Worm (Caenorhabditis elegans): ENCODE results near the gene T08G5.1.
A peak's percentile ranks its signal among the peaks of the same experiment; 100 is the strongest.
"Not testable (repeated sequence)": the region's sequence is repeated elsewhere in the genome, so short reads cannot be mapped to it uniquely, and the experiment has no call there.

Gene T08G5.1

DNA sequence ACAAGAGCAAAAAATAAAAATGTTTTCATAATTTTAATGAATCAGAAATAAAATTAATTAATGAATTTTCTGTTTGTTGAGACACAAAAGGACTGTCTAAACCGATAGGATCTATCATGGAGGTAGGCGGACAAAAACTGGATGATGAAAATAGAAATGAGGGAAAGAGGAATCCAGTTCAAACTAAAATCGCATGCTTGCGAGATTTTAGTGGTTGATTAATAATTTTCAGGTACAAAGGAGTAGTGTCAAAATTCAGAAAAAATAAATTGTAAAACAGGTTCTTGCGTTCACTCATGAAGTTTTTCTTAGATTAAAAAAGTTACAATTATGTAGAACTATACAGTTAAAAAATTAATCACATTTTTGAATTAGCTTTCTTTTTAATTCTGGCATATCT, 8.8 kb downstream of the T08G5.1 start, which contains the start of gene T08G5.3:
Gene T08G5.3, minus strand, starts transcription at position 101 of the 400 bp plus-strand sequence.
- TF ChIP-seq lsy-2 (tag; optimal IDR thresholded peaks at IDR 0.05) (no peak), sptf-1 (tag; optimal IDR thresholded peaks at IDR 0.05) (no peak), lin-13 (tag; optimal IDR thresholded peaks at IDR 0.05) (no peak), elt-3 (tag; optimal IDR thresholded peaks at IDR 0.05) (no peak), unc-120 (tag; optimal IDR thresholded peaks at IDR 0.05; ENCODE audit: poor library complexity, severe bottlenecking) (no peak), blmp-1 (tag; optimal IDR thresholded peaks at IDR 0.05) (no peak)

DNA sequence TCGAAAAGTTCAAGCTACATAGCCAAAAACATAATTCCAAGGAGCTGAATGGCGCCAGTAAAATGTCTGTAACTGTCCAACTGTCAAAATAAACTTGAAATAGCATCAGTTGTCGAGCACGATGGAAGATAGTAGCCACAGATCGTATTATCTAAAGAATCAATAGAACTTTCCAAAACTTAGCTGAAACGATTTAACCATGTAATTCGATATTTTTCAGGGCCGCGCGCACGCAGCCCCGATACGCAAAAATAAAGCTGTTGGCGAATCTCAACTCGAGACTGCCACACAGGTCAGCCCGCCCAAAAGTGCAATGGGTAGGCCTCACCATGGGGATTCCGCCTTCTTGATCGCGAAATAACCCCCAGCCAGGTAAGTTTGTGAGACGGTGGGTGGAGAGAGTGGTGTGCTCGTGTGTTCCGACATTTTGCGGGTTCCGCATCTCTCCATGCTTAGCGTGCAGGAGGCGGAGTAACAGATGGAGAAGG, 9.7 kb downstream of the T08G5.1 start:
- TF ChIP-seq hlh-1 (tag; optimal IDR thresholded peaks at IDR 0.05): no peak
- no peak for TF ChIP-seq unc-39 (tag; optimal IDR thresholded peaks at IDR 0.05)
- TF ChIP-seq mls-2 (tag; optimal IDR thresholded peaks at IDR 0.05): no peak
- no peak for TF ChIP-seq M03D4.4 (tag; optimal IDR thresholded peaks at IDR 0.05)
- TF ChIP-seq zip-8 (tag; optimal IDR thresholded peaks at IDR 0.05): no peak
- TF ChIP-seq cnd-1 (tag; optimal IDR thresholded peaks at IDR 0.05): peak; percentile 14
- TF ChIP-seq nhr-76 (tag; optimal IDR thresholded peaks at IDR 0.05): no peak

DNA sequence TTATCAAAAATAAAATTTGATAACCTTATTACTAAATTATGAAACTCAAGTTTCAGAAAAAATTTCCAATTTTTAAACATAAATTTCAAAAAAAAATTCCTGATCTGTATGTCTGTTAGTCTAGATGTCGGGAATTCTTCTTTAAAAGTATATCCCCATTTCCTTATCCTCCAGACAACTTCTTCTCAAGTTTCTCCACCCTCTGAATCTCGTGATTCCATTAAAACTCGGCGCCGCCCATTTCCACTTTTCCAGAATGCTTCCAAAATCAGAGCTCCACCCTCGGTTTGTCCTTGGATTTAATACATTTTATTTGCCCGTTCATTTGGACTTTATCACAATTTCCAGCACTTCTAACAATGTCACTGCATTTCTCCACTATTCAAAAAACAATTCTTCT, 15.1 kb downstream of the T08G5.1 start, which contains the start of gene ins-10:
Gene ins-10, plus strand, starts transcription at position 301 of the 400 bp plus-strand sequence.
- TF ChIP-seq unc-62 (GFP tag; optimal IDR thresholded peaks at IDR 0.05): no peak
- TF ChIP-seq cnd-1 (tag; optimal IDR thresholded peaks at IDR 0.05): no peak
- TF ChIP-seq blmp-1 (tag; optimal IDR thresholded peaks at IDR 0.05): no peak
- TF ChIP-seq bed-3 (GFP tag; optimal IDR thresholded peaks at IDR 0.05): no peak
- no peak for TF ChIP-seq ceh-83 (GFP tag; optimal IDR thresholded peaks at IDR 0.05)
- TF ChIP-seq ceh-39 (tag; optimal IDR thresholded peaks at IDR 0.05): no peak
- TF ChIP-seq lsy-2 (tag; optimal IDR thresholded peaks at IDR 0.05): no peak
- no peak for TF ChIP-seq mab-5 (tag; optimal IDR thresholded peaks at IDR 0.05)

DNA sequence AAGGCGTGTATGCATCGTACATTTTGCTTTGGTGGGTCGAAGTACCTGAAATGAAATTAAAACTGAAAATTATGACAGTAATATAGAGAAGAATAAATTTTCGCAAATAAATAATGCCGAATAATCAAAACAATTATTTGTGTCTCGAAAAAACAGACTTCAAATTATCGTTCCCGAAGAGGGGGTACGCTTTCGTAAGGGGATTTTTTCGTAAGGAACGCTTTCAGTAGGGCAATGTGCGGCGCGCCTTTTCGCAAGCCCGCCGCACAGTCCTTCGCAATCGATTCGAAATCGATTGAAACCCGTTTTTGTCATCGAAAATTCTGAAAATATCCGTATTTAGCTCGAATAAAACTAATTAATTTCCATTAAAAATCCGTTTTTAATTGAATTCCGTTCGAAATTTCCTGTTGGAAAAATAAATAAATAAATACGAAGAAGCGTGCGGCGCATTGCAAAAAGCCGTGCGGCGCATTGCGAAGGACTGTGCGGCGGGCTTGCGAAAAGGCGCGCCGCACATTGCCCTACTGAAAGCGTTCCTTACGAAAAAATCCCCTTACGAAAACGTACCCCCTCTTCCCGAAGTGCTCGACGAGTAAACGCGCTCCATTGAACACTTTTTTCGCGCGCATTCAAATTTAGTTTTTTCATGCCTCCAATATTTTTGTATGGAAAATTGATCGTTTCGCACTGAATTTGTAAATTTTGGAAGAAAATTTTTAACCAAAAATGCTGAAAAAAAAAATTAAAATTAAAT, 19.9 kb downstream of the T08G5.1 start, which contains the start of gene vps-39:
Gene vps-39, minus strand, starts transcription at position 51 of the 757 bp plus-strand sequence.
- TF ChIP-seq mls-2 (tag; optimal IDR thresholded peaks at IDR 0.05): peak; percentile 44
- TF ChIP-seq unc-120 (tag; optimal IDR thresholded peaks at IDR 0.05; ENCODE audit: poor library complexity, severe bottlenecking): peak; percentile 45
- peak; percentile 34 for TF ChIP-seq drap-1 (GFP tag; optimal IDR thresholded peaks at IDR 0.05)
- peak; percentile 23 for TF ChIP-seq M03D4.4 (tag; optimal IDR thresholded peaks at IDR 0.05)
- peak; percentile 65 for TF ChIP-seq sptf-1 (tag; optimal IDR thresholded peaks at IDR 0.05)

DNA sequence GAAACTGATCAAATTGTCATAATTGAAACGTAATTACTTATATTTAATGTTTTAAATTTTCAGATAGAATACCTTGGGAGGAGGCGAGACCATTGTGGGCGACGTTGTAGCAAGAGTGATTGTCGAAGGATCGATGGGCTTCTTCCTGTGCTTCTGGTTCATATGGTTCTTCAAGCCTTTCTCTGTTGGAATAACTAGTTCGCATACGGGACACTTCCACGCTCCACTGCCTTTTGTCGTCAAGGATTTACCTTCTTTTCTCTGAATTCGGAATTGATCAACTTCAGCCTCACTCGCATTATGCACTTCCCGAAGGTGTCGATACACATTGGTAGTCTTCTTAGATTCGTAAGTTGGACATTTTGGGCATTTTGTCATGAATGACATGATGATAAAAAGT, 30.7 kb downstream of the T08G5.1 start, which contains the start of gene F58D12.1:
Gene F58D12.1, plus strand, starts transcription at position 301 of the 400 bp plus-strand sequence.
- TF ChIP-seq lsy-2 (tag; optimal IDR thresholded peaks at IDR 0.05); ztf-11 (tag; optimal IDR thresholded peaks at IDR 0.05); bed-3 (GFP tag; optimal IDR thresholded peaks at IDR 0.05): not testable (repeated sequence)

DNA sequence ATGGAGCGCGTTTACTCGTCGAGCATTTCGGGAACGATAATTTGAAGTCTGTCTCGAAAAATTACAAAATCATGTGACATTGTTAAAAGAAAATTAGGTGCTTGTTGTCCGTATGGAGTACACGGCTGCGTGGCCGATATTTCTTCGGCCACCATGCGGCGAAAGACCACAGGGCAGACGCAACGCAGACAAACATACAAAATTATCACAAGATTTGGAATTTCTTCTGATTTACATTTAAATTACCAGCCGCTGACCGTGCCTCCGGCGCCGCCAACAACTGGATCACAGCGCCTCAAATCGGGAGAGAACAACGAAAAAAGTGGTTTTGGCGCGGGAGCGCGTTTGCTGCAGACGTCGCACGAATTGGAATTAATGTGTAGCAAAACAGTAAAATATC, 36.5 kb downstream of the T08G5.1 start:
- TF ChIP-seq ces-1 (GFP tag; optimal IDR thresholded peaks at IDR 0.05): peak; percentile 65
- peak; percentile 11 for TF ChIP-seq unc-120 (tag; optimal IDR thresholded peaks at IDR 0.05; ENCODE audit: poor library complexity, severe bottlenecking)
- peak; percentile 49 for TF ChIP-seq sptf-1 (tag; optimal IDR thresholded peaks at IDR 0.05)
- TF ChIP-seq lin-13 (tag; optimal IDR thresholded peaks at IDR 0.05): peak; percentile 34
- peak; percentile 26 for TF ChIP-seq lsy-2 (tag; optimal IDR thresholded peaks at IDR 0.05)
- TF ChIP-seq cnd-1 (tag; optimal IDR thresholded peaks at IDR 0.05): peak; percentile 25
- TF ChIP-seq pha-4 (tag; optimal IDR thresholded peaks at IDR 0.05): peak; percentile 51
- TF ChIP-seq nhr-237 (tag; optimal IDR thresholded peaks at IDR 0.05): peak; percentile 38

DNA sequence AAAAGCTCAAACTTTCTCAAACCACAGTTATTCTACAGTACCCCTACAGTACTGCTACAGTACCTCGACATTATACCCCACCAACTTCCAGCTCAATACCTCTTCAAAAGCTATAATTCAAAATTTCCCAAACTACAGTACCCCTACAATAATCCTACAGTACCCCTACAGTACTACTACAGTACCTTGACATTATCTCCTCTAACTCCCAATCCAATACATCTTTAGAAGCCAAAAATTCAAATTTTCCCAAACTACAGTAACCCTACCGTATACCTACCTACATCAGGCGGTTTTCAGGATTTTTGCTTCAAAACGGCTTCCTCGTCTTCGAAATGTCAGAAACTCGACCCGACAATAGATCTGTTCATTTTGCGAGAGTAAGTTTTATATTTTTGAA, 39.0 kb downstream of the T08G5.1 start, which contains the start of gene F58D12.3:
Gene F58D12.3, plus strand, starts transcription at position 301 of the 400 bp plus-strand sequence.
- TF ChIP-seq nhr-76 (tag; optimal IDR thresholded peaks at IDR 0.05): no peak
- TF ChIP-seq ham-2 (GFP tag; optimal IDR thresholded peaks at IDR 0.05): no peak
- no peak for TF ChIP-seq drap-1 (GFP tag; optimal IDR thresholded peaks at IDR 0.05)
- TF ChIP-seq flh-1 (GFP tag; optimal IDR thresholded peaks at IDR 0.05): no peak
- no peak for TF ChIP-seq sptf-1 (tag; optimal IDR thresholded peaks at IDR 0.05)
